Worm (Caenorhabditis elegans) whole organism, L3 larva: Measurements from ENCODE around the gene lsm-8.
"Not testable (repeated sequence)": the region's sequence is repeated elsewhere in the genome, so short reads cannot be mapped to it uniquely, and the experiment has no call there.

ENCODE experiments used
- ZK546.5 ChIP-seq: sonication (generic microtip); optimal IDR thresholded peaks from 2 replicates; lab custom pipeline; 2017; ENCODE audit warnings: missing biosample characterization, missing genetic modification characterization
- aly-2 ChIP-seq: fragments of 150-350 bp; optimal IDR thresholded peaks from 2 replicates; lab custom pipeline; 2014; ENCODE audit warnings: missing biosample characterization, missing genetic modification characterization
- ama-1 ChIP-seq: fragments of 150-350 bp; optimal IDR thresholded peaks from 2 replicates; lab custom pipeline; 2018
- ceh-16 ChIP-seq: sonication (generic microtip); optimal IDR thresholded peaks from 2 replicates; lab custom pipeline; 2017; ENCODE audit warnings: missing biosample characterization, missing genetic modification characterization
- ceh-28 ChIP-seq: fragments of 150-350 bp; optimal IDR thresholded peaks from 2 replicates; lab custom pipeline; 2014; ENCODE audit warnings: missing biosample characterization, missing genetic modification reagents, missing genetic modification characterization
- ceh-82 ChIP-seq: fragments of 150-350 bp; optimal IDR thresholded peaks from 2 replicates; lab custom pipeline; 2014; ENCODE audit warnings: missing biosample characterization, missing genetic modification characterization
- ceh-9 ChIP-seq: sonication (generic microtip); optimal IDR thresholded peaks from 2 replicates; lab custom pipeline; 2018; ENCODE audit warnings: missing biosample characterization, missing genetic modification characterization
- daf-12 ChIP-seq: fragments of 150-350 bp; optimal IDR thresholded peaks from 2 replicates; lab custom pipeline; 2014; ENCODE audit warnings: missing biosample characterization, missing genetic modification reagents, missing genetic modification characterization
- egl-5 ChIP-seq: fragments of 150-350 bp; optimal IDR thresholded peaks from 2 replicates; lab custom pipeline; 2017; ENCODE audit warnings: missing biosample characterization, missing genetic modification reagents, missing genetic modification characterization, inconsistent platforms
- elt-1 ChIP-seq: fragments of 150-350 bp; optimal IDR thresholded peaks from 2 replicates; lab custom pipeline; 2014; ENCODE audit warnings: missing biosample characterization, missing genetic modification characterization
- elt-2 ChIP-seq: sonication (generic microtip); optimal IDR thresholded peaks from 2 replicates; lab custom pipeline; 2016; ENCODE audit warnings: missing genetic modification reagents, mild to moderate bottlenecking, missing genetic modification characterization, missing compliant biosample characterization
- elt-3 ChIP-seq, 3 experiments: fragments of 150-350 bp in 1 of 3; sonication (generic microtip) in 2 of 3; optimal IDR thresholded peaks; 2 replicates in 2 of 3; 4 replicates in 1 of 3; lab custom pipeline; 2014 to 2017; ENCODE audit warnings: missing biosample characterization in 3 of 3, missing genetic modification characterization in 3 of 3
- eor-1 ChIP-seq, 2 experiments: fragments of 150-350 bp; optimal IDR thresholded peaks; 2 replicates each; lab custom pipeline; 2014 to 2018; ENCODE audit warnings: missing biosample characterization in 2 of 2, missing genetic modification characterization in 2 of 2
- fkh-10 ChIP-seq: sonication (generic microtip); optimal IDR thresholded peaks from 2 replicates; lab custom pipeline; 2017; ENCODE audit warnings: missing biosample characterization, missing genetic modification reagents, missing genetic modification characterization
- fos-1 ChIP-seq: fragments of 150-350 bp; optimal IDR thresholded peaks from 2 replicates; lab custom pipeline; 2014; ENCODE audit warnings: missing biosample characterization, missing genetic modification characterization
- hmg-11 ChIP-seq: sonication (generic microtip); optimal IDR thresholded peaks from 2 replicates; lab custom pipeline; 2016; ENCODE audit warnings: missing genetic modification characterization, missing compliant biosample characterization
- lin-15B ChIP-seq: fragments of 150-350 bp; optimal IDR thresholded peaks from 2 replicates; lab custom pipeline; 2014; ENCODE audit warnings: missing biosample characterization, missing genetic modification characterization
- lin-39 ChIP-seq: fragments of 150-350 bp; optimal IDR thresholded peaks from 2 replicates; lab custom pipeline; 2018; ENCODE audit warnings: missing biosample characterization, missing genetic modification reagents, missing genetic modification characterization
- lsy-12 ChIP-seq: sonication (generic microtip); optimal IDR thresholded peaks from 2 replicates; lab custom pipeline; 2016; ENCODE audit warnings: mild to moderate bottlenecking, missing genetic modification characterization, missing compliant biosample characterization
- mdl-1 ChIP-seq: fragments of 150-350 bp; optimal IDR thresholded peaks from 2 replicates; lab custom pipeline; 2014; ENCODE audit warnings: missing biosample characterization, missing genetic modification characterization
- mml-1 ChIP-seq: fragments of 150-350 bp; sonication (generic microtip); optimal IDR thresholded peaks from 3 replicates; lab custom pipeline; 2014; ENCODE audit warnings: missing biosample characterization, missing genetic modification characterization
- nfya-1 ChIP-seq: sonication (generic microtip); optimal IDR thresholded peaks from 2 replicates; lab custom pipeline; 2017; ENCODE audit warnings: missing genetic modification characterization, mild to moderate bottlenecking, missing compliant biosample characterization, antibody characterized with exemption, moderate library complexity; ENCODE audit not compliant: insufficient read depth
- nhr-11 ChIP-seq: fragments of 150-350 bp; optimal IDR thresholded peaks from 2 replicates; lab custom pipeline; 2014; ENCODE audit warnings: missing biosample characterization, missing genetic modification characterization
- nhr-12 ChIP-seq: fragments of 150-350 bp; optimal IDR thresholded peaks from 2 replicates; lab custom pipeline; 2014; ENCODE audit warnings: missing biosample characterization, missing genetic modification characterization
- nhr-23 ChIP-seq: fragments of 150-350 bp; optimal IDR thresholded peaks from 2 replicates; lab custom pipeline; 2014; ENCODE audit warnings: missing biosample characterization, missing genetic modification reagents, missing genetic modification characterization
- nhr-237 ChIP-seq: fragments of 150-350 bp; optimal IDR thresholded peaks from 2 replicates; lab custom pipeline; 2014; ENCODE audit warnings: missing biosample characterization, missing genetic modification characterization
- nhr-28 ChIP-seq: fragments of 150-350 bp; optimal IDR thresholded peaks from 2 replicates; lab custom pipeline; 2014; ENCODE audit warnings: missing biosample characterization, missing genetic modification characterization
- nhr-43 ChIP-seq: sonication (generic microtip); optimal IDR thresholded peaks from 2 replicates; lab custom pipeline; 2016; ENCODE audit warnings: mild to moderate bottlenecking, missing genetic modification characterization, missing compliant biosample characterization; ENCODE audit not compliant: poor library complexity, severe bottlenecking
- nhr-76 ChIP-seq: fragments of 150-350 bp; sonication (generic microtip); optimal IDR thresholded peaks from 5 replicates; lab custom pipeline; 2014; ENCODE audit warnings: missing biosample characterization, missing genetic modification characterization
- nhr-77 ChIP-seq: fragments of 150-350 bp; optimal IDR thresholded peaks from 2 replicates; lab custom pipeline; 2014; ENCODE audit warnings: missing biosample characterization, missing genetic modification characterization
- pqm-1 ChIP-seq: fragments of 150-350 bp; optimal IDR thresholded peaks from 2 replicates; lab custom pipeline; 2017; ENCODE audit warnings: missing biosample characterization, missing genetic modification characterization, inconsistent platforms
- sea-2 ChIP-seq: fragments of 150-350 bp; sonication (generic microtip); optimal IDR thresholded peaks from 4 replicates; lab custom pipeline; 2014; ENCODE audit warnings: missing biosample characterization, missing genetic modification reagents, missing genetic modification characterization
- skn-1 ChIP-seq: fragments of 150-350 bp; optimal IDR thresholded peaks from 2 replicates; lab custom pipeline; 2014; ENCODE audit warnings: missing biosample characterization, missing genetic modification characterization
- unc-39 ChIP-seq: sonication (generic microtip); optimal IDR thresholded peaks from 4 replicates; lab custom pipeline; 2017; ENCODE audit warnings: missing biosample characterization, missing genetic modification characterization
- zag-1 ChIP-seq: fragments of 150-350 bp; optimal IDR thresholded peaks from 2 replicates; lab custom pipeline; 2014; ENCODE audit warnings: missing biosample characterization, missing genetic modification characterization
- ztf-11 ChIP-seq: fragments of 150-350 bp; optimal IDR thresholded peaks from 2 replicates; lab custom pipeline; 2014; ENCODE audit warnings: missing biosample characterization, missing genetic modification characterization

lsm-8 gene

ce11 chrIV:6342431-6342830, 16.1 kb downstream of the lsm-8 start, which contains the start of gene Y73B6BL.288:
Gene Y73B6BL.288 (minus strand): TSS chrIV:6342531.
- TF ChIP-seq nhr-12: no peak
- TF ChIP-seq nhr-43: no peak
- no peak for TF ChIP-seq egl-5 (tag; lab: Kevin White, UChicago)
- TF ChIP-seq elt-1 (tag; lab: Kevin White, UChicago): no peak
- TF ChIP-seq nhr-76 (tag; lab: Kevin White, UChicago): no peak
- TF ChIP-seq daf-12 (tag; lab: Kevin White, UChicago): no peak
- TF ChIP-seq mdl-1 (tag; lab: Kevin White, UChicago): no peak
- no peak for TF ChIP-seq pqm-1 (tag; lab: Kevin White, UChicago)
- no peak for TF ChIP-seq ceh-9
- no peak for TF ChIP-seq ztf-11 (tag; lab: Kevin White, UChicago)
- TF ChIP-seq ceh-28 (tag; lab: Kevin White, UChicago): no peak
- no peak for TF ChIP-seq elt-3 (tag; optimal IDR thresholded peaks at IDR 0.05; lab: Kevin White, UChicago)
- no peak for TF ChIP-seq ZK546.5 (tag; lab: Kevin White, UChicago)
- TF ChIP-seq nhr-77 (tag; lab: Kevin White, UChicago): no peak
- no peak for TF ChIP-seq fkh-10 (GFP tag; lab: Kevin White, UChicago)
- no peak for TF ChIP-seq nfya-1
- no peak for TF ChIP-seq nhr-23 (tag; lab: Kevin White, UChicago)
- no peak for TF ChIP-seq unc-39
- no peak for TF ChIP-seq sea-2 (GFP tag; lab: Kevin White, UChicago)
- TF ChIP-seq nhr-237: no peak

ce11 chrIV:6342876-6343275, 16.6 kb downstream of the lsm-8 start, which contains the start of gene Y73B6BL.14:
Gene Y73B6BL.14 (minus strand): TSS chrIV:6342976.
- TF ChIP-seq zag-1 (no peak), ceh-82 (no peak), lsy-12 (no peak), skn-1 (tag; lab: Kevin White, UChicago) (no peak)

- TF ChIP-seq nhr-237; elt-2 (tag; lab: Kevin White, UChicago); ama-1 (lab: Kevin White, UChicago): not testable (repeated sequence)
These were observed 20.9 kb downstream of the lsm-8 start, which contains the start of gene Y73B6BL.289 for ce11 chrIV:6347213-6347612. Gene Y73B6BL.289 (plus strand): TSS chrIV:6347513.

- TF ChIP-seq fkh-10 (GFP tag; lab: Kevin White, UChicago) (no peak), nhr-12 (no peak), egl-5 (tag; lab: Kevin White, UChicago) (no peak), ceh-16 (tag; lab: Kevin White, UChicago) (no peak), hmg-11 (tag; lab: Kevin White, UChicago) (no peak), nhr-237 (no peak), ZK546.5 (tag; lab: Kevin White, UChicago) (no peak), unc-39 (no peak), zag-1 (no peak), nhr-11 (tag; lab: Kevin White, UChicago) (no peak), lsy-12 (no peak), skn-1 (tag; lab: Kevin White, UChicago) (no peak), elt-1 (tag; lab: Kevin White, UChicago) (no peak), aly-2 (no peak)
- TF ChIP-seq, all 47 proteins: peak for 0
These were observed 35.3 kb downstream of the lsm-8 start, which contains the start of gene Y73B6BL.47 for ce11 chrIV:6361668-6362067. Gene Y73B6BL.47 (plus strand): TSS chrIV:6361968.

- no peak for TF ChIP-seq mdl-1 (tag; lab: Kevin White, UChicago)
These were observed 37.3 kb downstream of the lsm-8 start for ce11 chrIV:6363604-6364003.

- TF ChIP-seq nhr-237 (no peak), ceh-82 (no peak), ztf-11 (tag; lab: Kevin White, UChicago) (no peak), eor-1 (tag; optimal IDR thresholded peaks at IDR 0.05; lab: Kevin White, UChicago) (no peak), mml-1 (tag; lab: Kevin White, UChicago) (no peak), nhr-12 (no peak), fos-1 (tag; lab: Kevin White, UChicago) (no peak), nhr-76 (tag; lab: Kevin White, UChicago) (no peak), lin-15B (tag; lab: Kevin White, UChicago) (no peak), sea-2 (GFP tag; lab: Kevin White, UChicago) (no peak), nhr-28 (no peak), nhr-23 (tag; lab: Kevin White, UChicago) (no peak), fkh-10 (GFP tag; lab: Kevin White, UChicago) (no peak), hmg-11 (tag; lab: Kevin White, UChicago) (no peak), lin-39 (tag; lab: Kevin White, UChicago) (no peak)
These were observed 38.7 kb downstream of the lsm-8 start, which contains the start of gene Y73B6BL.270 for ce11 chrIV:6365045-6365444. Gene Y73B6BL.270 (plus strand): TSS chrIV:6365345.
